Fruit fly (Drosophila melanogaster) whole organism, embryonic: ENCODE measurements around the gene Zaf1.

Experiments used
- Adf1 ChIP-seq: fragments of 200-800 bp; sonication (Bioruptor generic); IDR thresholded peaks from 2 replicates; pipeline ENCODE4 v1.3.6; 2022; ENCODE audit warnings: missing biosample characterization, missing genetic modification characterization
- B-H2 ChIP-seq: fragments of 200-800 bp; sonication (Bioruptor generic); optimal IDR thresholded peaks from 2 replicates; lab custom pipeline; 2018; ENCODE audit warnings: missing biosample characterization, mild to moderate bottlenecking, missing genetic modification characterization
- Bgb ChIP-seq: fragments of 200-800 bp; sonication (Bioruptor generic); IDR thresholded peaks from 2 replicates; pipeline ENCODE4 v1.3.6; 2022; ENCODE audit warnings: missing biosample characterization, missing genetic modification characterization; ENCODE audit not compliant: partially characterized antibody
- CG10209 ChIP-seq: fragments of 200-800 bp; sonication (Bioruptor generic); optimal IDR thresholded peaks from 3 replicates; lab custom pipeline; 2017; ENCODE audit warnings: missing biosample characterization, mild to moderate bottlenecking, missing genetic modification characterization, missing genetic modification reagents
- CG10274 ChIP-seq: fragments of 200-800 bp; sonication (Bioruptor generic); optimal IDR thresholded peaks from 3 replicates; lab custom pipeline; 2017; ENCODE audit warnings: missing biosample characterization, mild to moderate bottlenecking, missing genetic modification characterization
- CG10321 ChIP-seq: fragments of 200-800 bp; sonication (Bioruptor generic); IDR thresholded peaks from 2 replicates; pipeline ENCODE4 v1.3.6; 2022; ENCODE audit warnings: missing biosample characterization, missing genetic modification characterization
- CG10565 ChIP-seq: fragments of 200-800 bp; sonication (Bioruptor generic); optimal IDR thresholded peaks from 3 replicates; lab custom pipeline; 2016; ENCODE audit warnings: missing biosample characterization, mild to moderate bottlenecking, missing genetic modification characterization
- CG11398 ChIP-seq: fragments of 200-800 bp; sonication (Bioruptor generic); optimal IDR thresholded peaks from 2 replicates; lab custom pipeline; 2016; ENCODE audit warnings: missing biosample characterization, missing genetic modification characterization
- CG11560 ChIP-seq: fragments of 200-800 bp; sonication (Bioruptor generic); IDR thresholded peaks from 3 replicates; pipeline ENCODE4 v1.3.6; 2022; ENCODE audit warnings: missing biosample characterization, missing genetic modification characterization
- CG12942 ChIP-seq: fragments of 200-800 bp; sonication (Bioruptor generic); optimal IDR thresholded peaks from 3 replicates; lab custom pipeline; 2016; ENCODE audit warnings: missing biosample characterization, missing genetic modification characterization
- CG13624 ChIP-seq: fragments of 200-800 bp; sonication (Bioruptor generic); optimal IDR thresholded peaks from 2 replicates; lab custom pipeline; 2016; ENCODE audit warnings: missing biosample characterization, missing genetic modification characterization
- CG14965 ChIP-seq: fragments of 200-800 bp; sonication (Bioruptor generic); optimal IDR thresholded peaks from 2 replicates; lab custom pipeline; 2016; ENCODE audit warnings: missing biosample characterization, missing genetic modification characterization, borderline replicate concordance
- CG16863 ChIP-seq: fragments of 200-800 bp; sonication (Bioruptor generic); optimal IDR thresholded peaks from 3 replicates; lab custom pipeline; 2016; ENCODE audit warnings: missing biosample characterization, missing genetic modification characterization
- CG17328 ChIP-seq: fragments of 200-800 bp; sonication (Bioruptor generic); IDR thresholded peaks from 2 replicates; pipeline ENCODE4 v1.3.6; 2022; ENCODE audit warnings: missing biosample characterization, missing genetic modification characterization
- CG17361 ChIP-seq: fragments of 200-800 bp; sonication (Bioruptor generic); IDR thresholded peaks from 3 replicates; pipeline ENCODE4 v1.3.6; 2022; ENCODE audit warnings: missing biosample characterization, missing genetic modification characterization
- CG18599 ChIP-seq: fragments of 200-800 bp; sonication (Bioruptor generic); optimal IDR thresholded peaks from 3 replicates; lab custom pipeline; 2017; ENCODE audit warnings: missing biosample characterization, missing genetic modification characterization, mild to moderate bottlenecking, moderate library complexity, missing genetic modification reagents
- CG4282 ChIP-seq: fragments of 200-800 bp; sonication (Bioruptor generic); optimal IDR thresholded peaks from 2 replicates; lab custom pipeline; 2016; ENCODE audit warnings: missing biosample characterization, missing genetic modification characterization
- CG4820 ChIP-seq: fragments of 200-800 bp; sonication (Bioruptor generic); optimal IDR thresholded peaks from 3 replicates; lab custom pipeline; 2016; ENCODE audit warnings: missing biosample characterization, missing genetic modification characterization
- CG7556 ChIP-seq: fragments of 200-800 bp; sonication (Bioruptor generic); optimal IDR thresholded peaks from 2 replicates; lab custom pipeline; 2017; ENCODE audit warnings: missing biosample characterization, mild to moderate bottlenecking, missing genetic modification characterization
- CG7928 ChIP-seq: fragments of 200-800 bp; sonication (Bioruptor generic); optimal IDR thresholded peaks from 2 replicates; lab custom pipeline; 2017; ENCODE audit warnings: missing biosample characterization, mild to moderate bottlenecking, missing genetic modification characterization
- CrebB ChIP-seq: fragments of 200-800 bp; sonication (Bioruptor generic); optimal IDR thresholded peaks from 3 replicates; lab custom pipeline; 2018; ENCODE audit warnings: missing biosample characterization, mild to moderate bottlenecking, missing genetic modification characterization
- E2f1 ChIP-seq: fragments of 200-800 bp; sonication (Bioruptor generic); IDR thresholded peaks from 2 replicates; pipeline ENCODE4 v1.3.6; 2022; ENCODE audit warnings: missing biosample characterization, missing genetic modification characterization
- Gsc ChIP-seq: fragments of 200-800 bp; sonication (Bioruptor generic); IDR thresholded peaks from 2 replicates; pipeline ENCODE4 v1.3.6; 2022; ENCODE audit warnings: missing biosample characterization, missing genetic modification characterization
- H2.0 ChIP-seq: fragments of 200-800 bp; sonication (Bioruptor generic); IDR thresholded peaks from 2 replicates; pipeline ENCODE4 v1.3.6; 2022; ENCODE audit warnings: missing biosample characterization, missing genetic modification characterization
- Hsf ChIP-seq: fragments of 200-800 bp; sonication (Bioruptor generic); optimal IDR thresholded peaks from 3 replicates; lab custom pipeline; 2016; ENCODE audit warnings: missing biosample characterization, missing genetic modification characterization
- Lim3 ChIP-seq: fragments of 200-800 bp; sonication (Bioruptor generic); IDR thresholded peaks from 2 replicates; pipeline ENCODE4 v1.3.6; 2022; ENCODE audit warnings: missing biosample characterization, missing genetic modification characterization
- MBD-R2 ChIP-seq: fragments of 200-800 bp; sonication (Bioruptor generic); IDR thresholded peaks from 2 replicates; pipeline ENCODE4 v1.3.6; 2022; ENCODE audit warnings: missing biosample characterization, missing genetic modification characterization
- Nf-YA ChIP-seq: fragments of 200-800 bp; sonication (Bioruptor generic); IDR thresholded peaks from 2 replicates; pipeline ENCODE4 v1.3.6; 2022; ENCODE audit warnings: missing biosample characterization, missing genetic modification characterization
- Oaz ChIP-seq: fragments of 200-800 bp; sonication (Bioruptor generic); IDR thresholded peaks from 2 replicates; pipeline ENCODE4 v1.3.6; 2022; ENCODE audit warnings: missing biosample characterization, missing genetic modification characterization
- PHDP ChIP-seq: fragments of 200-800 bp; sonication (Bioruptor generic); optimal IDR thresholded peaks from 3 replicates; lab custom pipeline; 2018; ENCODE audit warnings: missing biosample characterization, mild to moderate bottlenecking, missing genetic modification characterization, moderate library complexity
- Pdp1 ChIP-seq, 2 experiments: fragments of 200-800 bp; sonication (Bioruptor generic); optimal IDR thresholded peaks; 3 replicates each; lab custom pipeline; 2016; ENCODE audit warnings: missing biosample characterization in 2 of 2, missing genetic modification characterization in 2 of 2, mild to moderate bottlenecking in 1 of 2, moderate library complexity in 1 of 2
- ash1 ChIP-seq: fragments of 200-800 bp; sonication (Bioruptor generic); optimal IDR thresholded peaks from 2 replicates; lab custom pipeline; 2018; ENCODE audit warnings: missing biosample characterization, mild to moderate bottlenecking, missing genetic modification characterization
- br ChIP-seq: fragments of >200 bp; optimal IDR thresholded peaks from 2 replicates; lab custom pipeline; 2017
- chinmo ChIP-seq: fragments of 200-800 bp; sonication (Bioruptor generic); IDR thresholded peaks from 4 replicates; pipeline ENCODE4 v1.3.6; 2022; ENCODE audit warnings: missing biosample characterization, missing genetic modification characterization; ENCODE audit not compliant: partially characterized antibody
- ci ChIP-seq: fragments of 200-800 bp; sonication (Bioruptor generic); IDR thresholded peaks from 3 replicates; pipeline ENCODE4 v1.3.6; 2022; ENCODE audit warnings: missing biosample characterization, missing genetic modification characterization
- crp ChIP-seq, 2 experiments: fragments of 200-800 bp; sonication (Bioruptor generic); optimal IDR thresholded peaks; 2 replicates in 1 of 2; 3 replicates in 1 of 2; lab custom pipeline; 2017; ENCODE audit warnings: missing biosample characterization in 2 of 2, missing genetic modification characterization in 2 of 2, mild to moderate bottlenecking in 1 of 2, moderate library complexity in 1 of 2
- cwo ChIP-seq: fragments of 200-800 bp; sonication (Bioruptor generic); optimal IDR thresholded peaks from 3 replicates; lab custom pipeline; 2017; ENCODE audit warnings: missing biosample characterization, missing genetic modification characterization, mild to moderate bottlenecking, moderate library complexity, missing genetic modification reagents
- fd96Cb ChIP-seq: fragments of 200-800 bp; sonication (Bioruptor generic); optimal IDR thresholded peaks from 2 replicates; lab custom pipeline; 2018; ENCODE audit warnings: missing biosample characterization, mild to moderate bottlenecking, missing genetic modification characterization, moderate library complexity
- gem ChIP-seq: fragments of 200-800 bp; sonication (Bioruptor generic); optimal IDR thresholded peaks from 2 replicates; lab custom pipeline; 2019; ENCODE audit warnings: missing biosample characterization, mild to moderate bottlenecking, missing genetic modification characterization, moderate library complexity
- gt ChIP-seq: fragments of 200-800 bp; sonication (Bioruptor generic); IDR thresholded peaks from 2 replicates; pipeline ENCODE4 v1.3.6; 2022; ENCODE audit warnings: missing biosample characterization, missing genetic modification characterization
- ind ChIP-seq: fragments of 200-800 bp; sonication (Bioruptor generic); optimal IDR thresholded peaks from 3 replicates; lab custom pipeline; 2016; ENCODE audit warnings: missing biosample characterization, missing genetic modification characterization
- inv ChIP-seq: fragments of 200-800 bp; sonication (Bioruptor generic); IDR thresholded peaks from 2 replicates; pipeline ENCODE4 v1.3.6; 2022; ENCODE audit warnings: missing biosample characterization, missing genetic modification characterization; ENCODE audit not compliant: partially characterized antibody
- jumu ChIP-seq: fragments of 200-800 bp; sonication (Bioruptor generic); optimal IDR thresholded peaks from 3 replicates; lab custom pipeline; 2016; ENCODE audit warnings: missing biosample characterization, missing genetic modification characterization
- luna ChIP-seq: fragments of 200-800 bp; sonication (Bioruptor generic); optimal IDR thresholded peaks from 2 replicates; lab custom pipeline; 2016; ENCODE audit warnings: missing biosample characterization, missing genetic modification characterization
- schlank ChIP-seq: fragments of 200-800 bp; sonication (Bioruptor generic); optimal IDR thresholded peaks from 2 replicates; lab custom pipeline; 2018; ENCODE audit warnings: missing biosample characterization, mild to moderate bottlenecking, missing genetic modification characterization
- scrt ChIP-seq: fragments of 200-800 bp; sonication (Bioruptor generic); optimal IDR thresholded peaks from 2 replicates; lab custom pipeline; 2018; ENCODE audit warnings: missing biosample characterization, mild to moderate bottlenecking, missing genetic modification characterization, moderate library complexity
- shn ChIP-seq: fragments of 200-800 bp; sonication (Bioruptor generic); optimal IDR thresholded peaks from 3 replicates; lab custom pipeline; 2016; ENCODE audit warnings: missing biosample characterization, missing genetic modification characterization
- tap ChIP-seq: fragments of 200-800 bp; optimal IDR thresholded peaks from 3 replicates; lab custom pipeline; 2019; ENCODE audit warnings: missing biosample characterization, mild to moderate bottlenecking, missing genetic modification characterization, moderate library complexity
- yki ChIP-seq: fragments of >200 bp; optimal IDR thresholded peaks from 3 replicates; lab custom pipeline; 2018
- zfh1 ChIP-seq: fragments of 200-800 bp; sonication (Bioruptor generic); IDR thresholded peaks from 3 replicates; pipeline ENCODE4 v1.3.6; 2022; ENCODE audit warnings: missing biosample characterization, missing genetic modification characterization

Zaf1 gene

dm6 chr3R:11581340-11582252 lies 43.8 kb downstream of the Zaf1 start, which contains the start of gene wkd (continued):
- TF ChIP-seq fd96Cb (tag; lab: Kevin White, UChicago), result no peak
- no peak for TF ChIP-seq tap (tag; lab: Kevin White, UChicago)
- peak; percentile 92 for TF ChIP-seq Bgb (GFP tag; lab: Robert Waterston, UW)
- no peak for TF ChIP-seq ash1 (GFP tag; lab: Kevin White, UChicago)
- TF ChIP-seq H2.0 (GFP tag; lab: Robert Waterston, UW), result no peak
- TF ChIP-seq Gsc (GFP tag; lab: Robert Waterston, UW), result no peak
- TF ChIP-seq luna (GFP tag; lab: Kevin White, UChicago), result no peak
- TF ChIP-seq PHDP (tag; lab: Kevin White, UChicago), result no peak
- no peak for TF ChIP-seq CG10565 (GFP tag; lab: Kevin White, UChicago)
- TF ChIP-seq E2f1 (GFP tag; lab: Robert Waterston, UW), result no peak
- no peak for TF ChIP-seq gem (tag; lab: Kevin White, UChicago)
- peak; percentile 25; the same call in 1 of the 3 replicates for TF ChIP-seq CG17361 (GFP tag; lab: Robert Waterston, UW)
- TF ChIP-seq MBD-R2, result peak; percentile 57
- no peak for TF ChIP-seq Hsf (GFP tag; lab: Kevin White, UChicago)
- no peak for TF ChIP-seq CG12942 (GFP tag; lab: Kevin White, UChicago)
- TF ChIP-seq CG4820, result no peak
- no peak for TF ChIP-seq CG10274
- no peak for TF ChIP-seq CG14965 (GFP tag; lab: Kevin White, UChicago)
- peak; percentile 78 for TF ChIP-seq inv (GFP tag; lab: Robert Waterston, UW)
- peak; percentile 49; the same call in 1 of the 2 replicates for TF ChIP-seq Adf1 (GFP tag; lab: Robert Waterston, UW)
- no peak for TF ChIP-seq Pdp1 (GFP tag; optimal IDR thresholded peaks at IDR 0.05; lab: Kevin White, UChicago)
- TF ChIP-seq crp (GFP tag; optimal IDR thresholded peaks at IDR 0.05; lab: Kevin White, UChicago), result no peak
- no peak for TF ChIP-seq cwo (GFP tag; lab: Kevin White, UChicago)
- no peak for TF ChIP-seq Lim3 (GFP tag; lab: Robert Waterston, UW)
- TF ChIP-seq CG10321 (GFP tag; lab: Robert Waterston, UW), result no peak
- no peak for TF ChIP-seq zfh1 (GFP tag; lab: Robert Waterston, UW)
- no peak for TF ChIP-seq CG7928 (GFP tag; lab: Kevin White, UChicago)
- no peak for TF ChIP-seq schlank
- TF ChIP-seq CG11398 (GFP tag; lab: Kevin White, UChicago), result no peak
- TF ChIP-seq CG18599 (GFP tag; lab: Kevin White, UChicago), result no peak
- TF ChIP-seq CG16863 (GFP tag; lab: Kevin White, UChicago), result no peak
- no peak for TF ChIP-seq gt (GFP tag; lab: Robert Waterston, UW)
- no peak for TF ChIP-seq Nf-YA (GFP tag; lab: Robert Waterston, UW)
- TF ChIP-seq jumu (GFP tag; lab: Kevin White, UChicago), result peak; percentile 45
- no peak for TF ChIP-seq CG11560
- TF ChIP-seq shn, result no peak
- peak; percentile 15 for TF ChIP-seq CG4282
- no peak for TF ChIP-seq CG10209
- TF ChIP-seq CrebB (tag; lab: Kevin White, UChicago), result no peak
- TF ChIP-seq CG17328 (GFP tag; lab: Robert Waterston, UW), result no peak
- no peak for TF ChIP-seq ci (GFP tag; lab: Robert Waterston, UW)
- TF ChIP-seq CG13624, result no peak
- no peak for TF ChIP-seq ind
- TF ChIP-seq br (lab: Kevin White, UChicago), result no peak
- no peak for TF ChIP-seq Oaz (GFP tag; lab: Robert Waterston, UW)
- no peak for TF ChIP-seq scrt (GFP tag; lab: Kevin White, UChicago)
- no peak for TF ChIP-seq B-H2 (GFP tag; lab: Kevin White, UChicago)
- TF ChIP-seq yki (lab: Kevin White, UChicago), result no peak
- no peak for TF ChIP-seq CG7556
- TF ChIP-seq chinmo (GFP tag; lab: Robert Waterston, UW), result peak; percentile 83; the same call in 3 of the 4 replicates
